Fruit fly (Drosophila melanogaster) whole organism, prepupa: ENCODE measurements around the gene CLIP-190.

Experiments
- CG10631 ChIP-seq: fragments of 200-800 bp; sonication (Bioruptor generic); optimal IDR thresholded peaks from 2 replicates; lab custom pipeline; 2016; ENCODE audit warnings: missing biosample characterization, missing genetic modification characterization
- CG10669 ChIP-seq: fragments of 200-800 bp; sonication (Bioruptor generic); optimal IDR thresholded peaks from 3 replicates; lab custom pipeline; 2018; ENCODE audit warnings: missing biosample characterization, mild to moderate bottlenecking, missing genetic modification characterization, moderate library complexity
- CG11294 ChIP-seq: fragments of 200-800 bp; sonication (Bioruptor generic); IDR thresholded peaks from 2 replicates; pipeline ENCODE4 v1.3.6; 2022; ENCODE audit warnings: missing biosample characterization, missing genetic modification characterization
- CG11902 ChIP-seq: fragments of 200-800 bp; sonication (Bioruptor generic); optimal IDR thresholded peaks from 3 replicates; lab custom pipeline; 2016; ENCODE audit warnings: missing biosample characterization, missing genetic modification characterization
- CG15336 ChIP-seq: fragments of 200-800 bp; sonication (Bioruptor generic); IDR thresholded peaks from 2 replicates; pipeline ENCODE4 v1.3.6; 2022; ENCODE audit warnings: missing biosample characterization, missing genetic modification characterization
- CG1621 ChIP-seq: fragments of 200-800 bp; sonication (Bioruptor generic); optimal IDR thresholded peaks from 3 replicates; lab custom pipeline; 2018; ENCODE audit warnings: missing biosample characterization, mild to moderate bottlenecking, missing genetic modification characterization
- CG16779 ChIP-seq: fragments of 200-800 bp; sonication (Bioruptor generic); optimal IDR thresholded peaks from 3 replicates; lab custom pipeline; 2017; ENCODE audit warnings: missing biosample characterization, mild to moderate bottlenecking, missing genetic modification characterization
- CG3032 ChIP-seq: fragments of 200-800 bp; optimal IDR thresholded peaks from 2 replicates; lab custom pipeline; 2019; ENCODE audit warnings: missing biosample characterization, mild to moderate bottlenecking, missing genetic modification characterization, moderate library complexity
- CG31627 ChIP-seq: fragments of 200-800 bp; sonication (Bioruptor generic); optimal IDR thresholded peaks from 3 replicates; lab custom pipeline; 2016; ENCODE audit warnings: missing biosample characterization, missing genetic modification characterization
- CG32006 ChIP-seq: fragments of 200-800 bp; sonication (Bioruptor generic); optimal IDR thresholded peaks from 3 replicates; lab custom pipeline; 2017; ENCODE audit warnings: missing biosample characterization, mild to moderate bottlenecking, missing genetic modification characterization
- CG34406 ChIP-seq: fragments of 200-800 bp; sonication (Bioruptor generic); optimal IDR thresholded peaks from 3 replicates; lab custom pipeline; 2016; ENCODE audit warnings: missing biosample characterization, missing genetic modification characterization
- CG3919 ChIP-seq: fragments of 200-800 bp; sonication (Bioruptor generic); optimal IDR thresholded peaks from 3 replicates; lab custom pipeline; 2016; ENCODE audit warnings: missing biosample characterization, missing genetic modification characterization
- CG6163 ChIP-seq: fragments of 200-800 bp; sonication (Bioruptor generic); IDR thresholded peaks from 3 replicates; pipeline ENCODE4 v1.3.6; 2022; ENCODE audit warnings: missing biosample characterization, missing genetic modification characterization
- CG6792 ChIP-seq: fragments of 200-800 bp; sonication (Bioruptor generic); optimal IDR thresholded peaks from 3 replicates; lab custom pipeline; 2016; ENCODE audit warnings: missing biosample characterization, missing genetic modification characterization
- CG6808 ChIP-seq: fragments of 200-800 bp; sonication (Bioruptor generic); optimal IDR thresholded peaks from 3 replicates; lab custom pipeline; 2017; ENCODE audit warnings: missing biosample characterization, missing genetic modification characterization, mild to moderate bottlenecking, moderate library complexity, missing genetic modification reagents
- CG8119 ChIP-seq: fragments of 200-800 bp; sonication (Bioruptor generic); IDR thresholded peaks from 3 replicates; pipeline ENCODE4 v1.3.6; 2022; ENCODE audit warnings: missing biosample characterization, missing genetic modification characterization
- CG8319 ChIP-seq: fragments of 200-800 bp; sonication (Bioruptor generic); optimal IDR thresholded peaks from 3 replicates; lab custom pipeline; 2016; ENCODE audit warnings: missing biosample characterization, missing genetic modification characterization
- CG8632 ChIP-seq: fragments of 200-800 bp; sonication (Bioruptor generic); optimal IDR thresholded peaks from 3 replicates; lab custom pipeline; 2016; ENCODE audit warnings: missing biosample characterization, missing genetic modification characterization
- CG9139 ChIP-seq: fragments of 200-800 bp; sonication (Bioruptor generic); optimal IDR thresholded peaks from 3 replicates; lab custom pipeline; 2017; ENCODE audit warnings: missing biosample characterization, mild to moderate bottlenecking, missing genetic modification characterization
- Eip75B ChIP-seq: fragments of 200-800 bp; sonication (Bioruptor generic); optimal IDR thresholded peaks from 3 replicates; lab custom pipeline; 2016; ENCODE audit warnings: missing biosample characterization, missing genetic modification characterization
- Eip78C ChIP-seq: fragments of 200-800 bp; sonication (Bioruptor generic); peaks from one replicate; lab custom pipeline; 2016; ENCODE audit warnings: missing biosample characterization, missing genetic modification characterization
- Ets21C ChIP-seq: fragments of 200-800 bp; sonication (Bioruptor generic); optimal IDR thresholded peaks from 3 replicates; lab custom pipeline; 2016; ENCODE audit warnings: missing biosample characterization, missing genetic modification characterization
- Ets96B ChIP-seq: fragments of 200-800 bp; optimal IDR thresholded peaks from 2 replicates; lab custom pipeline; 2019; ENCODE audit warnings: missing biosample characterization, mild to moderate bottlenecking, missing genetic modification characterization, moderate library complexity
- Hr4 ChIP-seq: fragments of 200-800 bp; sonication (Bioruptor generic); optimal IDR thresholded peaks from 3 replicates; lab custom pipeline; 2016; ENCODE audit warnings: missing biosample characterization, missing genetic modification characterization
- Lpt ChIP-seq: fragments of 200-800 bp; sonication (Bioruptor generic); optimal IDR thresholded peaks from 3 replicates; lab custom pipeline; 2016; ENCODE audit warnings: missing biosample characterization, missing genetic modification characterization
- Met ChIP-seq: fragments of 200-800 bp; sonication (Bioruptor generic); optimal IDR thresholded peaks from 3 replicates; lab custom pipeline; 2016; ENCODE audit warnings: missing biosample characterization, missing genetic modification characterization
- OdsH ChIP-seq: fragments of 200-800 bp; sonication (Bioruptor generic); optimal IDR thresholded peaks from 3 replicates; lab custom pipeline; 2016; ENCODE audit warnings: missing biosample characterization, missing genetic modification characterization
- Sox102F ChIP-seq: fragments of 200-800 bp; sonication (Bioruptor generic); optimal IDR thresholded peaks from 2 replicates; lab custom pipeline; 2016; ENCODE audit warnings: missing biosample characterization, mild to moderate bottlenecking, missing genetic modification characterization
- Sox15 ChIP-seq: fragments of 200-800 bp; sonication (Bioruptor generic); optimal IDR thresholded peaks from 3 replicates; lab custom pipeline; 2016; ENCODE audit warnings: missing biosample characterization, missing genetic modification characterization
- achi ChIP-seq: fragments of 200-800 bp; sonication (Bioruptor generic); optimal IDR thresholded peaks from 3 replicates; lab custom pipeline; 2016; ENCODE audit warnings: missing biosample characterization, missing genetic modification characterization
- acj6 ChIP-seq: fragments of 200-800 bp; sonication (Bioruptor generic); optimal IDR thresholded peaks from 3 replicates; lab custom pipeline; 2016; ENCODE audit warnings: missing biosample characterization, missing genetic modification characterization
- dac ChIP-seq: fragments of 200-800 bp; sonication (Bioruptor generic); optimal IDR thresholded peaks from 2 replicates; lab custom pipeline; 2017; ENCODE audit warnings: missing biosample characterization, mild to moderate bottlenecking, missing genetic modification characterization
- dsx ChIP-seq: fragments of 200-800 bp; optimal IDR thresholded peaks from 3 replicates; lab custom pipeline; 2019; ENCODE audit warnings: missing biosample characterization, mild to moderate bottlenecking, missing genetic modification characterization, moderate library complexity; ENCODE audit not compliant: poor library complexity, severe bottlenecking
- eg ChIP-seq: fragments of 200-800 bp; sonication (Bioruptor generic); IDR thresholded peaks from 3 replicates; pipeline ENCODE4 v1.3.6; 2022; ENCODE audit warnings: missing biosample characterization, missing genetic modification characterization
- esn ChIP-seq: fragments of 200-800 bp; sonication (Bioruptor generic); optimal IDR thresholded peaks from 2 replicates; lab custom pipeline; 2016; ENCODE audit warnings: missing biosample characterization, mild to moderate bottlenecking, missing genetic modification characterization, moderate library complexity
- fd59A ChIP-seq: fragments of 200-800 bp; sonication (Bioruptor generic); optimal IDR thresholded peaks from 2 replicates; lab custom pipeline; 2017; ENCODE audit warnings: missing biosample characterization, mild to moderate bottlenecking, missing genetic modification characterization, missing genetic modification reagents
- fkh ChIP-seq: fragments of 200-800 bp; sonication (Bioruptor generic); optimal IDR thresholded peaks from 3 replicates; lab custom pipeline; 2017; ENCODE audit warnings: missing biosample characterization, mild to moderate bottlenecking, missing genetic modification characterization, moderate library complexity
- net ChIP-seq: fragments of 200-800 bp; sonication (Bioruptor generic); optimal IDR thresholded peaks from 3 replicates; lab custom pipeline; 2016; ENCODE audit warnings: missing biosample characterization, missing genetic modification characterization
- pdm3 ChIP-seq: fragments of 200-800 bp; sonication (Bioruptor generic); optimal IDR thresholded peaks from 3 replicates; lab custom pipeline; 2016; ENCODE audit warnings: missing biosample characterization, missing genetic modification characterization
- salr ChIP-seq, 2 experiments: fragments of 200-800 bp; sonication (Bioruptor generic); optimal IDR thresholded peaks; 3 replicates each; lab custom pipeline; 2016 to 2018; ENCODE audit warnings: missing biosample characterization in 2 of 2, missing genetic modification characterization in 2 of 2, mild to moderate bottlenecking in 1 of 2
- ss ChIP-seq, 2 experiments: fragments of 200-800 bp; sonication (Bioruptor generic); optimal IDR thresholded peaks; 2 replicates in 1 of 2; 3 replicates in 1 of 2; lab custom pipeline; 2017 to 2018; ENCODE audit warnings: mild to moderate bottlenecking in 2 of 2, missing biosample characterization in 2 of 2, missing genetic modification characterization in 2 of 2, moderate library complexity in 1 of 2
- svp ChIP-seq: fragments of 200-800 bp; sonication (Bioruptor generic); peaks from one replicate; lab custom pipeline; 2016; ENCODE audit warnings: missing biosample characterization, missing genetic modification characterization

CLIP-190 gene

DNA sequence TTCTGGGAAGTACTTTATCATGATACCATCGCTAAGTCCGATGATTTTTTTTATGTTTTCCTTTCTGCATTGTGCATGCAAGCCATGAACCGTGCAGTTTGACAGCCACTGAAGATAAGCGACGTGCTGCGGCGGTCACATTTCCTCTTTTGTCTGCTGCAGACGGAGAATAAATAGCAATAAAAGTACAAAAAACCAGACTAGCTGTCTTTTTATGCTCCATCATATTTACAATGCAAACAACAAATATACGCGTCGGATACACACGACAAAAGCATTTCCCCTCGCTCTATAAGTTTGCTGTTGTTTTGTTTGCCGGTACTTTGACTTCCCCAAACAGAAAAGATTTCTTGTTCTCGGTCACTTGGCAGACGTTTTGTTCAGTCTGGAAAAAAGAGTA, 4.7 kb upstream of the CLIP-190 start (continued):
- peak; percentile 93 for TF ChIP-seq fkh (GFP tag; lab: Kevin White, UChicago)
- TF ChIP-seq CG31627 (GFP tag; lab: Kevin White, UChicago), result no peak
- TF ChIP-seq Eip78C (GFP tag; lab: Kevin White, UChicago), result peak; percentile 87
- TF ChIP-seq ss (GFP tag; optimal IDR thresholded peaks at IDR 0.05; lab: Kevin White, UChicago), result peak; percentile 52 to 74
- TF ChIP-seq CG3919 (GFP tag; lab: Kevin White, UChicago), result peak; percentile 18
- TF ChIP-seq Sox15, result no peak
- peak; percentile 26 for TF ChIP-seq net (GFP tag; lab: Kevin White, UChicago)
- TF ChIP-seq CG9139 (GFP tag; lab: Kevin White, UChicago), result peak; percentile 63
- peak; percentile 11 for TF ChIP-seq CG34406 (GFP tag; lab: Kevin White, UChicago)
- TF ChIP-seq CG1621 (tag; lab: Kevin White, UChicago), result peak; percentile 74
- TF ChIP-seq CG11902 (GFP tag; lab: Kevin White, UChicago), result no peak
- TF ChIP-seq CG10631 (GFP tag; lab: Kevin White, UChicago), result peak; percentile 53
- peak; percentile 22 for TF ChIP-seq fd59A (GFP tag; lab: Kevin White, UChicago)
- no peak for TF ChIP-seq Hr4 (GFP tag; lab: Kevin White, UChicago)

DNA sequence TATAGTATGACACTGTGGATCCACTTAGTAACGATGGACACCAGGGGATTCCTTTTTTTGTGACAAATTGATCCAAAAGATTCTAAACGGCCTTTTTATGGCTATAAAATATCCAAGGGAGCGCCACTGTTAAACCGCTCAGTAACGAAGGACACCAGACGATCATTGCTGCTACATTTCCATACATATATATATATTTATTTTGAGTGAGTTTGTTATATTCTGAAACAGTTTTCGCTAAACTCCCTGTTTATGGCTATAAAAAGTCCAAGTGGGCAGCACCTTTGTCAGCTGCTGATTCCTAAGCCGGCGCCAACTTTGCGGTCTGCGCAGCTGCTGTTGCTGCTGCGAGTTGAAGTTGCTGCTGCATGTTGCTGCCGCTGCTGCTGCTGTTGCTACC, 4.0 kb upstream of the CLIP-190 start:
- no peak for TF ChIP-seq CG10669
- TF ChIP-seq CG3919 (GFP tag; lab: Kevin White, UChicago), result peak; percentile 75
- 0 out of 3 replicates have a peak, but pooled peaks have one; percentile 37 for TF ChIP-seq eg (GFP tag; lab: Robert Waterston, UW)

dm6 chr2L:17381075-17381474, 3.4 kb upstream of the CLIP-190 start:
- TF ChIP-seq CG32006 (GFP tag; lab: Kevin White, UChicago) (peak; percentile 13), CG15336 (GFP tag; lab: Robert Waterston, UW) (peak; percentile 27; the same call in 1 of the 2 replicates), CG16779 (tag; lab: Kevin White, UChicago) (no peak), svp (GFP tag; lab: Kevin White, UChicago) (no peak), CG6808 (GFP tag; lab: Kevin White, UChicago) (peak; percentile 12), CG10669 (peak; percentile 15), CG6163 (GFP tag; lab: Robert Waterston, UW) (peak; percentile 11; the same call in 1 of the 3 replicates)

- TF ChIP-seq CG6792 (GFP tag; lab: Kevin White, UChicago), result no peak
Observed at dm6 chr2L:17381616-17382015, 2.9 kb upstream of the CLIP-190 start.

dm6 chr2L:17382318-17382717, 2.2 kb upstream of the CLIP-190 start:
- TF ChIP-seq acj6 (GFP tag; lab: Kevin White, UChicago) (peak; percentile 21), CG11902 (GFP tag; lab: Kevin White, UChicago) (no peak), pdm3 (GFP tag; lab: Kevin White, UChicago) (peak; percentile 40), Hr4 (GFP tag; lab: Kevin White, UChicago) (peak; percentile 32), CG34406 (GFP tag; lab: Kevin White, UChicago) (peak; percentile 7), dsx (GFP tag; lab: Kevin White, UChicago) (no peak), Ets21C (GFP tag; lab: Kevin White, UChicago) (peak; percentile 6), CG8632 (peak; percentile 10), Eip75B (GFP tag; lab: Kevin White, UChicago) (peak; percentile 17), Ets96B (tag; lab: Kevin White, UChicago) (peak; percentile 45), Sox102F (GFP tag; lab: Kevin White, UChicago) (peak; percentile 40), esn (GFP tag; lab: Kevin White, UChicago) (peak; percentile 56), CG32006 (GFP tag; lab: Kevin White, UChicago) (peak; percentile 45), OdsH (GFP tag; lab: Kevin White, UChicago) (peak; percentile 21), CG3032 (tag; lab: Kevin White, UChicago) (peak; percentile 37), CG10631 (GFP tag; lab: Kevin White, UChicago) (peak; percentile 18), CG15336 (GFP tag; lab: Robert Waterston, UW) (peak; percentile 52), salr (GFP tag; optimal IDR thresholded peaks at IDR 0.05; lab: Kevin White, UChicago) (no peak), CG8119 (GFP tag; lab: Robert Waterston, UW) (no peak; the same call in 2 of the 3 replicates), CG8319 (GFP tag; lab: Kevin White, UChicago) (no peak), net (GFP tag; lab: Kevin White, UChicago) (peak; percentile 1), ss (GFP tag; optimal IDR thresholded peaks at IDR 0.05; lab: Kevin White, UChicago) (peak in 1 of 2 experiments; percentile 20), Sox15 (no peak), achi (GFP tag; lab: Kevin White, UChicago) (no peak), dac (no peak), CG11294 (no peak), Met (peak; percentile 29), Lpt (GFP tag; lab: Kevin White, UChicago) (no peak), CG1621 (tag; lab: Kevin White, UChicago) (no peak), eg (GFP tag; lab: Robert Waterston, UW) (no peak)
